Fruit fly (Drosophila melanogaster) whole organism, embryonic: ENCODE results near the gene CG7101.
A peak's percentile ranks its signal among the peaks of the same experiment; 100 is the strongest.

Source experiments
- ATbp ChIP-seq: fragments of 200-800 bp; sonication (Bioruptor generic); optimal IDR thresholded peaks from 2 replicates; lab custom pipeline; 2017; ENCODE audit warnings: missing biosample characterization, mild to moderate bottlenecking, missing genetic modification characterization, missing genetic modification reagents
- Blimp-1 ChIP-seq: fragments of 200-800 bp; sonication (Bioruptor generic); optimal IDR thresholded peaks from 3 replicates; lab custom pipeline; 2018; ENCODE audit warnings: missing biosample characterization, missing genetic modification characterization, mild to moderate bottlenecking, moderate library complexity, missing genetic modification reagents
- BtbVII ChIP-seq: fragments of 200-800 bp; sonication (Bioruptor generic); optimal IDR thresholded peaks from 3 replicates; lab custom pipeline; 2017; ENCODE audit warnings: missing biosample characterization, mild to moderate bottlenecking, missing genetic modification characterization
- CG11504 ChIP-seq: fragments of 200-800 bp; sonication (Bioruptor generic); optimal IDR thresholded peaks from 3 replicates; lab custom pipeline; 2019; ENCODE audit warnings: missing biosample characterization, mild to moderate bottlenecking, missing genetic modification characterization, moderate library complexity
- CG12104 ChIP-seq: fragments of 200-800 bp; sonication (Bioruptor generic); optimal IDR thresholded peaks from 3 replicates; lab custom pipeline; 2016; ENCODE audit warnings: missing biosample characterization, missing genetic modification characterization
- CG14014 ChIP-seq: fragments of 200-800 bp; sonication (Bioruptor generic); IDR thresholded peaks from 2 replicates; pipeline ENCODE4 v1.3.6; 2022; ENCODE audit warnings: missing biosample characterization, missing genetic modification characterization
- CG15601 ChIP-seq: fragments of 200-800 bp; sonication (Bioruptor generic); optimal IDR thresholded peaks from 3 replicates; lab custom pipeline; 2019; ENCODE audit warnings: missing biosample characterization, mild to moderate bottlenecking, missing genetic modification characterization, moderate library complexity
- CG18011 ChIP-seq: fragments of 200-800 bp; sonication (Bioruptor generic); optimal IDR thresholded peaks from 2 replicates; lab custom pipeline; 2017; ENCODE audit warnings: missing biosample characterization, missing genetic modification characterization, mild to moderate bottlenecking, moderate library complexity, missing genotype
- CG18599 ChIP-seq: fragments of 200-800 bp; sonication (Bioruptor generic); optimal IDR thresholded peaks from 3 replicates; lab custom pipeline; 2017; ENCODE audit warnings: missing biosample characterization, missing genetic modification characterization, mild to moderate bottlenecking, moderate library complexity, missing genetic modification reagents
- CG2120 ChIP-seq: fragments of 200-800 bp; sonication (Bioruptor generic); optimal IDR thresholded peaks from 3 replicates; lab custom pipeline; 2016; ENCODE audit warnings: missing biosample characterization, missing genetic modification characterization
- CG2202 ChIP-seq: fragments of 200-800 bp; sonication (Bioruptor generic); optimal IDR thresholded peaks from 2 replicates; lab custom pipeline; 2018; ENCODE audit warnings: missing biosample characterization, mild to moderate bottlenecking, missing genetic modification characterization
- CG2678 ChIP-seq: fragments of 200-800 bp; sonication (Bioruptor generic); optimal IDR thresholded peaks from 3 replicates; lab custom pipeline; 2019; ENCODE audit warnings: missing biosample characterization, mild to moderate bottlenecking, missing genetic modification characterization, moderate library complexity
- CG2875 ChIP-seq: fragments of 200-800 bp; sonication (Bioruptor generic); optimal IDR thresholded peaks from 2 replicates; lab custom pipeline; 2017; ENCODE audit warnings: missing biosample characterization, mild to moderate bottlenecking, missing genetic modification characterization, missing genetic modification reagents
- CG2889 ChIP-seq: fragments of 200-800 bp; sonication (Bioruptor generic); IDR thresholded peaks from 3 replicates; pipeline ENCODE4 v1.3.6; 2022; ENCODE audit warnings: missing biosample characterization, missing genetic modification characterization
- CG30020 ChIP-seq: fragments of 200-800 bp; optimal IDR thresholded peaks from 2 replicates; lab custom pipeline; 2019; ENCODE audit warnings: missing biosample characterization, mild to moderate bottlenecking, missing genetic modification characterization, moderate library complexity
- CG30403 ChIP-seq: fragments of 200-800 bp; sonication (Bioruptor generic); optimal IDR thresholded peaks from 3 replicates; lab custom pipeline; 2016; ENCODE audit warnings: missing biosample characterization, missing genetic modification characterization
- CG30431 ChIP-seq: fragments of 200-800 bp; sonication (Bioruptor generic); optimal IDR thresholded peaks from 2 replicates; lab custom pipeline; 2017; ENCODE audit warnings: missing biosample characterization, missing genetic modification characterization
- CG33557 ChIP-seq: fragments of 200-800 bp; sonication (Bioruptor generic); optimal IDR thresholded peaks from 2 replicates; lab custom pipeline; 2019; ENCODE audit warnings: missing biosample characterization, mild to moderate bottlenecking, missing genetic modification characterization, moderate library complexity
- CG42726 ChIP-seq: fragments of 200-800 bp; sonication (Bioruptor generic); IDR thresholded peaks from 2 replicates; pipeline ENCODE4 v1.3.6; 2022; ENCODE audit warnings: missing biosample characterization, missing genetic modification characterization; ENCODE audit not compliant: partially characterized antibody
- CG43689 ChIP-seq: fragments of 200-800 bp; sonication (Bioruptor generic); IDR thresholded peaks from 2 replicates; pipeline ENCODE4 v1.3.6; 2022; ENCODE audit warnings: missing biosample characterization, missing genetic modification characterization
- CG4707 ChIP-seq: fragments of 200-800 bp; sonication (Bioruptor generic); optimal IDR thresholded peaks from 2 replicates; lab custom pipeline; 2018; ENCODE audit warnings: missing biosample characterization, mild to moderate bottlenecking, missing genetic modification characterization, moderate library complexity
- CG5245 ChIP-seq: fragments of 200-800 bp; sonication (Bioruptor generic); optimal IDR thresholded peaks from 3 replicates; lab custom pipeline; 2016; ENCODE audit warnings: missing biosample characterization, missing genetic modification characterization
- CG6175 ChIP-seq: fragments of 200-800 bp; sonication (Bioruptor generic); IDR thresholded peaks from 3 replicates; pipeline ENCODE4 v1.3.6; 2022; ENCODE audit warnings: missing biosample characterization, missing genetic modification characterization
- CG6813 ChIP-seq: fragments of 200-800 bp; sonication (Bioruptor generic); optimal IDR thresholded peaks from 2 replicates; lab custom pipeline; 2017; ENCODE audit warnings: missing biosample characterization, missing genetic modification characterization, mild to moderate bottlenecking, moderate library complexity, missing genetic modification reagents
- CG7271 ChIP-seq: fragments of 200-800 bp; sonication (Bioruptor generic); optimal IDR thresholded peaks from 2 replicates; lab custom pipeline; 2018; ENCODE audit warnings: missing biosample characterization, mild to moderate bottlenecking, missing genetic modification characterization, moderate library complexity
- CG9609 ChIP-seq: fragments of 200-800 bp; sonication (Bioruptor generic); optimal IDR thresholded peaks from 3 replicates; lab custom pipeline; 2016; ENCODE audit warnings: missing biosample characterization, missing genetic modification characterization
- Ets65A ChIP-seq: fragments of 200-800 bp; sonication (Bioruptor generic); peaks from one replicate; lab custom pipeline; 2016; ENCODE audit warnings: missing biosample characterization, missing genetic modification characterization
- Gsc ChIP-seq: fragments of 200-800 bp; sonication (Bioruptor generic); IDR thresholded peaks from 2 replicates; pipeline ENCODE4 v1.3.6; 2022; ENCODE audit warnings: missing biosample characterization, missing genetic modification characterization
- Hsf ChIP-seq: fragments of 200-800 bp; sonication (Bioruptor generic); optimal IDR thresholded peaks from 3 replicates; lab custom pipeline; 2016; ENCODE audit warnings: missing biosample characterization, missing genetic modification characterization
- Med ChIP-seq: fragments of 200-800 bp; sonication (Bioruptor generic); peaks from one replicate; lab custom pipeline; 2016; ENCODE audit warnings: missing biosample characterization, missing genetic modification characterization, mild to moderate bottlenecking, inconsistent platforms, moderate library complexity
- Mrtf ChIP-seq: fragments of 200-800 bp; sonication (Bioruptor generic); IDR thresholded peaks from 3 replicates; pipeline ENCODE4 v1.3.6; 2022; ENCODE audit warnings: missing biosample characterization, missing genetic modification characterization
- Optix ChIP-seq: fragments of 200-800 bp; sonication (Bioruptor generic); IDR thresholded peaks from 3 replicates; pipeline ENCODE4 v1.3.6; 2022; ENCODE audit warnings: missing biosample characterization, missing genetic modification characterization
- PHDP ChIP-seq: fragments of 200-800 bp; sonication (Bioruptor generic); optimal IDR thresholded peaks from 3 replicates; lab custom pipeline; 2018; ENCODE audit warnings: missing biosample characterization, mild to moderate bottlenecking, missing genetic modification characterization, moderate library complexity
- Ravus ChIP-seq: fragments of 200-800 bp; sonication (Bioruptor generic); IDR thresholded peaks from 2 replicates; pipeline ENCODE4 v1.3.6; 2022; ENCODE audit warnings: missing biosample characterization, missing genetic modification characterization
- Xbp1 ChIP-seq: fragments of 200-800 bp; sonication (Bioruptor generic); optimal IDR thresholded peaks from 3 replicates; lab custom pipeline; 2016; ENCODE audit warnings: missing biosample characterization, mild to moderate bottlenecking, missing genetic modification characterization
- ci ChIP-seq: fragments of 200-800 bp; sonication (Bioruptor generic); IDR thresholded peaks from 3 replicates; pipeline ENCODE4 v1.3.6; 2022; ENCODE audit warnings: missing biosample characterization, missing genetic modification characterization
- gro ChIP-seq: fragments of 200-800 bp; sonication (Bioruptor generic); optimal IDR thresholded peaks from 2 replicates; lab custom pipeline; 2016; ENCODE audit warnings: missing biosample characterization, missing genetic modification characterization
- lab ChIP-seq: fragments of 200-800 bp; sonication (Bioruptor generic); optimal IDR thresholded peaks from 3 replicates; lab custom pipeline; 2017; ENCODE audit warnings: missing biosample characterization, missing genetic modification characterization, mild to moderate bottlenecking, moderate library complexity, missing genetic modification reagents
- nom ChIP-seq: fragments of 200-800 bp; sonication (Bioruptor generic); optimal IDR thresholded peaks from 2 replicates; lab custom pipeline; 2017; ENCODE audit warnings: missing biosample characterization, missing genetic modification characterization, mild to moderate bottlenecking, moderate library complexity, missing genetic modification reagents
- phol ChIP-seq: fragments of 200-800 bp; sonication (Bioruptor generic); optimal IDR thresholded peaks from 3 replicates; lab custom pipeline; 2018; ENCODE audit warnings: missing biosample characterization, mild to moderate bottlenecking, missing genetic modification characterization, moderate library complexity
- psq ChIP-seq: fragments of 200-800 bp; sonication (Bioruptor generic); optimal IDR thresholded peaks from 2 replicates; lab custom pipeline; 2017; ENCODE audit warnings: missing biosample characterization, missing genetic modification characterization

CG7101 gene

dm6 chrX:18838929-18839576 lies 8.7 kb downstream of the CG7101 start (continued):
- no peak for TF ChIP-seq Gsc
- TF ChIP-seq BtbVII, result peak; percentile 8
- TF ChIP-seq CG6175, result no peak
- TF ChIP-seq Ravus (GFP tag; lab: Robert Waterston, UW), result no peak
- TF ChIP-seq Med (GFP tag; lab: Kevin White, UChicago), result peak; percentile 47
- no peak for TF ChIP-seq CG43689 (GFP tag; lab: Robert Waterston, UW)
- TF ChIP-seq PHDP (tag; lab: Kevin White, UChicago), result peak; percentile 17
- no peak for TF ChIP-seq CG9609
- TF ChIP-seq phol (tag; lab: Kevin White, UChicago), result peak; percentile 26
- 0 out of 3 replicates have a peak, but pooled peaks have one; percentile 15 for TF ChIP-seq ci (GFP tag; lab: Robert Waterston, UW)
- no peak for TF ChIP-seq CG12104 (GFP tag; lab: Kevin White, UChicago)
- no peak for TF ChIP-seq CG2120 (GFP tag; lab: Kevin White, UChicago)
- TF ChIP-seq psq (GFP tag; lab: Kevin White, UChicago), result no peak
- TF ChIP-seq CG42726 (GFP tag; lab: Robert Waterston, UW), result no peak
- TF ChIP-seq CG18599, result no peak
- no peak for TF ChIP-seq CG30431 (GFP tag; lab: Kevin White, UChicago)
- peak; percentile 50 for TF ChIP-seq CG15601 (tag; lab: Kevin White, UChicago)
- TF ChIP-seq gro, result no peak
- TF ChIP-seq CG4707 (GFP tag; lab: Kevin White, UChicago), result peak; percentile 17
- no peak for TF ChIP-seq Xbp1 (GFP tag; lab: Kevin White, UChicago)
- no peak for TF ChIP-seq CG2875 (GFP tag; lab: Kevin White, UChicago)
- peak; percentile 11 for TF ChIP-seq Ets65A (GFP tag; lab: Kevin White, UChicago)
- no peak for TF ChIP-seq CG30020 (tag; lab: Kevin White, UChicago)
- TF ChIP-seq CG30403 (GFP tag; lab: Kevin White, UChicago), result no peak
- TF ChIP-seq CG2889, result no peak
- peak; percentile 43 for TF ChIP-seq lab (GFP tag; lab: Kevin White, UChicago)
- TF ChIP-seq CG14014 (GFP tag; lab: Robert Waterston, UW), result no peak
- TF ChIP-seq nom (GFP tag; lab: Kevin White, UChicago), result peak; percentile 32
- no peak for TF ChIP-seq CG18011 (GFP tag; lab: Kevin White, UChicago)
- TF ChIP-seq CG11504 (tag; lab: Kevin White, UChicago), result peak; percentile 25
- TF ChIP-seq Blimp-1, result peak; percentile 2
- TF ChIP-seq Hsf (GFP tag; lab: Kevin White, UChicago), result no peak
- TF ChIP-seq CG2678 (tag; lab: Kevin White, UChicago), result peak; percentile 12
- TF ChIP-seq CG5245 (GFP tag; lab: Kevin White, UChicago), result no peak
- no peak for TF ChIP-seq CG7271
- TF ChIP-seq CG2202 (tag; lab: Kevin White, UChicago), result no peak
- peak; percentile 26 for TF ChIP-seq CG6813 (GFP tag; lab: Kevin White, UChicago)
- TF ChIP-seq CG33557 (GFP tag; lab: Kevin White, UChicago), result no peak
- peak; percentile 45 for TF ChIP-seq ATbp
- no peak for TF ChIP-seq Optix (GFP tag; lab: Robert Waterston, UW)
- no peak for TF ChIP-seq Mrtf
